Fruit fly (Drosophila melanogaster) whole organism, embryonic: Measurements from ENCODE around the gene aqz.

ENCODE experiments used
- B-H1 ChIP-seq: fragments of 200-800 bp; sonication (Bioruptor generic); IDR thresholded peaks from 3 replicates; pipeline ENCODE4 v1.3.6; 2022; ENCODE audit warnings: missing biosample characterization, missing genetic modification characterization
- CG1024 ChIP-seq: fragments of 200-800 bp; sonication (Bioruptor generic); IDR thresholded peaks from 2 replicates; pipeline ENCODE4 v1.3.6; 2022; ENCODE audit warnings: missing biosample characterization, missing genetic modification characterization
- CG10431 ChIP-seq: fragments of 200-800 bp; sonication (Bioruptor generic); optimal IDR thresholded peaks from 3 replicates; lab custom pipeline; 2018; ENCODE audit warnings: missing biosample characterization, mild to moderate bottlenecking, missing genetic modification characterization
- CG10565 ChIP-seq: fragments of 200-800 bp; sonication (Bioruptor generic); optimal IDR thresholded peaks from 3 replicates; lab custom pipeline; 2016; ENCODE audit warnings: missing biosample characterization, mild to moderate bottlenecking, missing genetic modification characterization
- CG11504 ChIP-seq: fragments of 200-800 bp; sonication (Bioruptor generic); optimal IDR thresholded peaks from 3 replicates; lab custom pipeline; 2019; ENCODE audit warnings: missing biosample characterization, mild to moderate bottlenecking, missing genetic modification characterization, moderate library complexity
- CG1603 ChIP-seq: fragments of 200-800 bp; sonication (Bioruptor generic); optimal IDR thresholded peaks from 2 replicates; lab custom pipeline; 2019; ENCODE audit warnings: missing biosample characterization, mild to moderate bottlenecking, missing genetic modification characterization, moderate library complexity
- CG18262 ChIP-seq: fragments of 200-800 bp; optimal IDR thresholded peaks from 3 replicates; lab custom pipeline; 2019; ENCODE audit warnings: missing biosample characterization, mild to moderate bottlenecking, missing genetic modification characterization, moderate library complexity
- CG18764 ChIP-seq: fragments of 200-800 bp; sonication (Bioruptor generic); optimal IDR thresholded peaks from 3 replicates; lab custom pipeline; 2016; ENCODE audit warnings: missing biosample characterization, missing genetic modification characterization
- CG2120 ChIP-seq: fragments of 200-800 bp; sonication (Bioruptor generic); optimal IDR thresholded peaks from 3 replicates; lab custom pipeline; 2016; ENCODE audit warnings: missing biosample characterization, missing genetic modification characterization
- CG2199 ChIP-seq: fragments of 200-800 bp; sonication (Bioruptor generic); IDR thresholded peaks from 3 replicates; pipeline ENCODE4 v1.3.6; 2022; ENCODE audit warnings: missing biosample characterization, missing genetic modification characterization
- CG31365 ChIP-seq: fragments of 200-800 bp; sonication (Bioruptor generic); optimal IDR thresholded peaks from 2 replicates; lab custom pipeline; 2018; ENCODE audit warnings: missing biosample characterization, mild to moderate bottlenecking, missing genetic modification characterization
- CG3281 ChIP-seq: fragments of 200-800 bp; sonication (Bioruptor generic); optimal IDR thresholded peaks from 3 replicates; lab custom pipeline; 2017; ENCODE audit warnings: missing biosample characterization, mild to moderate bottlenecking, missing genetic modification characterization
- CG33557 ChIP-seq: fragments of 200-800 bp; sonication (Bioruptor generic); optimal IDR thresholded peaks from 2 replicates; lab custom pipeline; 2019; ENCODE audit warnings: missing biosample characterization, mild to moderate bottlenecking, missing genetic modification characterization, moderate library complexity
- CG34376 ChIP-seq: fragments of 200-800 bp; sonication (Bioruptor generic); optimal IDR thresholded peaks from 2 replicates; lab custom pipeline; 2018; ENCODE audit warnings: missing biosample characterization, mild to moderate bottlenecking, missing genetic modification characterization
- CG34422 ChIP-seq: fragments of 200-800 bp; sonication (Bioruptor generic); IDR thresholded peaks from 3 replicates; pipeline ENCODE4 v1.3.6; 2022; ENCODE audit warnings: missing biosample characterization, missing genetic modification characterization
- CG6689 ChIP-seq: fragments of 200-800 bp; sonication (Bioruptor generic); IDR thresholded peaks from 2 replicates; pipeline ENCODE4 v1.3.6; 2022; ENCODE audit warnings: missing biosample characterization, missing genetic modification characterization
- Dbx ChIP-seq: fragments of 200-800 bp; sonication (Bioruptor generic); IDR thresholded peaks from 3 replicates; pipeline ENCODE4 v1.3.6; 2022; ENCODE audit warnings: missing biosample characterization, missing genetic modification characterization
- Dip3 ChIP-seq: fragments of 200-800 bp; sonication (Bioruptor generic); optimal IDR thresholded peaks from 3 replicates; lab custom pipeline; 2016; ENCODE audit warnings: missing biosample characterization, missing genetic modification characterization
- Doc2 ChIP-seq: fragments of 200-800 bp; sonication (Bioruptor generic); IDR thresholded peaks from 2 replicates; pipeline ENCODE4 v1.3.6; 2022; ENCODE audit warnings: missing biosample characterization, missing genetic modification characterization
- Elba2 ChIP-seq: fragments of 200-800 bp; sonication (Bioruptor generic); optimal IDR thresholded peaks from 3 replicates; lab custom pipeline; 2016; ENCODE audit warnings: missing biosample characterization, missing genetic modification characterization
- Fer1 ChIP-seq: fragments of 200-800 bp; sonication (Bioruptor generic); optimal IDR thresholded peaks from 2 replicates; lab custom pipeline; 2017; ENCODE audit warnings: missing biosample characterization, mild to moderate bottlenecking, missing genetic modification characterization
- HHEX ChIP-seq: fragments of 200-800 bp; sonication (Bioruptor generic); optimal IDR thresholded peaks from 3 replicates; lab custom pipeline; 2017; ENCODE audit warnings: missing biosample characterization, mild to moderate bottlenecking, missing genetic modification characterization, missing genetic modification reagents
- Hand ChIP-seq: fragments of 200-800 bp; sonication (Bioruptor generic); optimal IDR thresholded peaks from 2 replicates; lab custom pipeline; 2017; ENCODE audit warnings: mild to moderate bottlenecking, missing biosample characterization, missing genetic modification reagents, missing genetic modification characterization
- HmgZ ChIP-seq: fragments of 200-800 bp; sonication (Bioruptor generic); optimal IDR thresholded peaks from 2 replicates; lab custom pipeline; 2018; ENCODE audit warnings: missing biosample characterization, mild to moderate bottlenecking, missing genetic modification characterization
- Hmx ChIP-seq: fragments of 200-800 bp; sonication (Bioruptor generic); optimal IDR thresholded peaks from 2 replicates; lab custom pipeline; 2016; ENCODE audit warnings: missing biosample characterization, missing genetic modification characterization
- Hr39 ChIP-seq: fragments of >200 bp; optimal IDR thresholded peaks from 2 replicates; lab custom pipeline; 2017
- Max ChIP-seq: fragments of 200-800 bp; sonication (Bioruptor generic); optimal IDR thresholded peaks from 2 replicates; lab custom pipeline; 2016; ENCODE audit warnings: missing biosample characterization, mild to moderate bottlenecking, missing genetic modification characterization
- NC2α ChIP-seq: fragments of 200-800 bp; sonication (Bioruptor generic); optimal IDR thresholded peaks from 2 replicates; lab custom pipeline; 2016; ENCODE audit warnings: missing biosample characterization, missing genetic modification characterization
- Nf-YA ChIP-seq: fragments of 200-800 bp; sonication (Bioruptor generic); IDR thresholded peaks from 2 replicates; pipeline ENCODE4 v1.3.6; 2022; ENCODE audit warnings: missing biosample characterization, missing genetic modification characterization
- ac ChIP-seq: fragments of 200-800 bp; sonication (Bioruptor generic); optimal IDR thresholded peaks from 3 replicates; lab custom pipeline; 2017; ENCODE audit warnings: missing biosample characterization, mild to moderate bottlenecking, missing genetic modification characterization
- ato ChIP-seq: fragments of 200-800 bp; sonication (Bioruptor generic); IDR thresholded peaks from 2 replicates; pipeline ENCODE4 v1.3.6; 2022; ENCODE audit warnings: missing biosample characterization, missing genetic modification characterization; ENCODE audit not compliant: partially characterized antibody
- cad ChIP-seq: fragments of >200 bp; optimal IDR thresholded peaks from 2 replicates; lab custom pipeline; 2017; ENCODE audit warnings: missing biosample characterization, missing genetic modification characterization
- ci ChIP-seq: fragments of 200-800 bp; sonication (Bioruptor generic); IDR thresholded peaks from 3 replicates; pipeline ENCODE4 v1.3.6; 2022; ENCODE audit warnings: missing biosample characterization, missing genetic modification characterization
- crol ChIP-seq: fragments of 200-800 bp; sonication (Bioruptor generic); IDR thresholded peaks from 2 replicates; pipeline ENCODE4 v1.3.6; 2022; ENCODE audit warnings: missing biosample characterization, missing genetic modification characterization
- da ChIP-seq: fragments of 200-800 bp; sonication (Bioruptor generic); optimal IDR thresholded peaks from 2 replicates; lab custom pipeline; 2016; ENCODE audit warnings: missing biosample characterization, missing genetic modification characterization
- ewg ChIP-seq: fragments of 200-800 bp; sonication (Bioruptor generic); optimal IDR thresholded peaks from 3 replicates; lab custom pipeline; 2017; ENCODE audit warnings: mild to moderate bottlenecking, missing biosample characterization, missing genetic modification reagents, missing genetic modification characterization
- exex ChIP-seq: fragments of 200-800 bp; sonication (Bioruptor generic); optimal IDR thresholded peaks from 4 replicates; lab custom pipeline; 2018; ENCODE audit warnings: missing biosample characterization, mild to moderate bottlenecking, missing genetic modification characterization, moderate library complexity
- fd3F ChIP-seq: fragments of 200-800 bp; sonication (Bioruptor generic); optimal IDR thresholded peaks from 2 replicates; lab custom pipeline; 2018; ENCODE audit warnings: missing biosample characterization, mild to moderate bottlenecking, missing genetic modification characterization, moderate library complexity
- ind ChIP-seq: fragments of 200-800 bp; sonication (Bioruptor generic); optimal IDR thresholded peaks from 3 replicates; lab custom pipeline; 2016; ENCODE audit warnings: missing biosample characterization, missing genetic modification characterization
- knrl ChIP-seq: fragments of 200-800 bp; sonication (Bioruptor generic); IDR thresholded peaks from 3 replicates; pipeline ENCODE4 v1.3.6; 2022; ENCODE audit warnings: missing biosample characterization, missing genetic modification characterization; ENCODE audit not compliant: partially characterized antibody
- mam ChIP-seq: fragments of 200-800 bp; sonication (Bioruptor generic); optimal IDR thresholded peaks from 3 replicates; lab custom pipeline; 2016; ENCODE audit warnings: missing biosample characterization, missing genetic modification characterization
- onecut ChIP-seq: fragments of 200-800 bp; sonication (Bioruptor generic); IDR thresholded peaks from 2 replicates; pipeline ENCODE4 v1.3.6; 2022; ENCODE audit warnings: missing biosample characterization, missing genetic modification characterization
- pho ChIP-seq: fragments of 200-800 bp; sonication (Bioruptor generic); optimal IDR thresholded peaks from 2 replicates; lab custom pipeline; 2016; ENCODE audit warnings: missing biosample characterization, missing genetic modification characterization
- row ChIP-seq: fragments of 200-800 bp; sonication (Bioruptor generic); IDR thresholded peaks from 3 replicates; pipeline ENCODE4 v1.3.6; 2022; ENCODE audit warnings: missing biosample characterization, missing genetic modification characterization
- salm ChIP-seq: fragments of 200-800 bp; sonication (Bioruptor generic); optimal IDR thresholded peaks from 2 replicates; lab custom pipeline; 2018; ENCODE audit warnings: missing biosample characterization, mild to moderate bottlenecking, missing genetic modification characterization
- sna ChIP-seq: fragments of 200-800 bp; sonication (Bioruptor generic); IDR thresholded peaks from 2 replicates; pipeline ENCODE4 v1.3.6; 2022; ENCODE audit warnings: missing biosample characterization, missing genetic modification characterization; ENCODE audit not compliant: partially characterized antibody
- tap ChIP-seq: fragments of 200-800 bp; optimal IDR thresholded peaks from 3 replicates; lab custom pipeline; 2019; ENCODE audit warnings: missing biosample characterization, mild to moderate bottlenecking, missing genetic modification characterization, moderate library complexity
- tgo ChIP-seq: fragments of 200-800 bp; sonication (Bioruptor generic); IDR thresholded peaks from 3 replicates; pipeline ENCODE4 v1.3.6; 2022; ENCODE audit warnings: missing biosample characterization, missing genetic modification characterization
- wor ChIP-seq: fragments of 200-800 bp; sonication (Bioruptor generic); IDR thresholded peaks from 2 replicates; pipeline ENCODE4 v1.3.6; 2022; ENCODE audit warnings: missing biosample characterization, missing genetic modification characterization
- yki ChIP-seq: fragments of >200 bp; optimal IDR thresholded peaks from 3 replicates; lab custom pipeline; 2018

The aqz gene

dm6 chr3R:8810397-8811184, 9.9 kb downstream of the aqz start (continued):
- TF ChIP-seq Max (GFP tag; lab: Kevin White, UChicago), result peak; percentile 71
- TF ChIP-seq CG34422, result peak; percentile 33; the same call in 1 of the 3 replicates
- TF ChIP-seq B-H1 (GFP tag; lab: Robert Waterston, UW), result peak; percentile 47
- peak; percentile 86 for TF ChIP-seq onecut
- peak; percentile 55 for TF ChIP-seq CG6689 (GFP tag; lab: Robert Waterston, UW)
- TF ChIP-seq Hr39 (lab: Kevin White, UChicago), result no peak
- TF ChIP-seq NC2α (GFP tag; lab: Kevin White, UChicago), result peak; percentile 89
- TF ChIP-seq tgo (GFP tag; lab: Robert Waterston, UW), result peak; percentile 52; the same call in 2 of the 3 replicates
- TF ChIP-seq Elba2 (GFP tag; lab: Kevin White, UChicago), result no peak
- peak; percentile 47 for TF ChIP-seq ind (GFP tag; lab: Kevin White, UChicago)
- TF ChIP-seq CG11504 (tag; lab: Kevin White, UChicago), result no peak
- TF ChIP-seq CG2120 (GFP tag; lab: Kevin White, UChicago), result peak; percentile 64
- peak; percentile 91 for TF ChIP-seq CG10431 (GFP tag; lab: Kevin White, UChicago)
- TF ChIP-seq exex (tag; lab: Kevin White, UChicago), result peak; percentile 99
- peak; percentile 95 for TF ChIP-seq Fer1
- peak; percentile 82 for TF ChIP-seq tap
- peak; percentile 73 for TF ChIP-seq pho
- TF ChIP-seq CG1024 (GFP tag; lab: Robert Waterston, UW), result peak; percentile 61; the same call in 1 of the 2 replicates
- TF ChIP-seq da (GFP tag; lab: Kevin White, UChicago), result peak; percentile 74
- peak; percentile 74 for TF ChIP-seq Dbx
- peak; percentile 95 for TF ChIP-seq ci (GFP tag; lab: Robert Waterston, UW)
- peak; percentile 69 for TF ChIP-seq mam
- peak; percentile 97 for TF ChIP-seq HmgZ (tag; lab: Kevin White, UChicago)
- TF ChIP-seq CG34376 (GFP tag; lab: Kevin White, UChicago), result peak; percentile 99
- no peak for TF ChIP-seq ato (GFP tag; lab: Robert Waterston, UW)
- peak; percentile 93 for TF ChIP-seq HHEX
- no peak; the same call in 1 of the 2 replicates for TF ChIP-seq crol (GFP tag; lab: Robert Waterston, UW)
- TF ChIP-seq wor, result 0 out of 2 replicates have a peak, but pooled peaks have one; percentile 11
- no peak for TF ChIP-seq CG10565 (GFP tag; lab: Kevin White, UChicago)
- TF ChIP-seq CG33557 (GFP tag; lab: Kevin White, UChicago), result peak; percentile 89
- peak; percentile 88 for TF ChIP-seq ac
- TF ChIP-seq sna (GFP tag; lab: Robert Waterston, UW), result no peak
- TF ChIP-seq yki, result no peak
- peak; percentile 93 for TF ChIP-seq CG1603 (tag; lab: Kevin White, UChicago)
- peak; percentile 70 for TF ChIP-seq Nf-YA
- peak; percentile 54 for TF ChIP-seq CG18262 (tag; lab: Kevin White, UChicago)
- TF ChIP-seq cad (GFP tag; lab: Kevin White, UChicago), result no peak
- peak; percentile 68 for TF ChIP-seq fd3F (GFP tag; lab: Kevin White, UChicago)
- TF ChIP-seq ewg (GFP tag; lab: Kevin White, UChicago), result peak; percentile 74
- no peak for TF ChIP-seq knrl
- peak; percentile 95 for TF ChIP-seq salm (tag; lab: Kevin White, UChicago)
- TF ChIP-seq CG3281 (GFP tag; lab: Kevin White, UChicago), result peak; percentile 70
- TF ChIP-seq CG2199 (GFP tag; lab: Robert Waterston, UW), result peak; percentile 84
- TF ChIP-seq Hmx (GFP tag; lab: Kevin White, UChicago), result no peak
- peak; percentile 91 for TF ChIP-seq CG31365 (tag; lab: Kevin White, UChicago)
- TF ChIP-seq Dip3 (GFP tag; lab: Kevin White, UChicago), result peak; percentile 41
- TF ChIP-seq CG18764 (GFP tag; lab: Kevin White, UChicago), result peak; percentile 89
- TF ChIP-seq Doc2 (GFP tag; lab: Robert Waterston, UW), result no peak
- no peak; the same call in 2 of the 3 replicates for TF ChIP-seq row (GFP tag; lab: Robert Waterston, UW)
- TF ChIP-seq Hand (GFP tag; lab: Kevin White, UChicago), result peak; percentile 85
